Fruit fly (Drosophila melanogaster) whole organism, pupa: Measurements from ENCODE around the gene CG32320.

Experiments used
- CG13204 ChIP-seq: fragments of 200-800 bp; sonication (Bioruptor generic); optimal IDR thresholded peaks from 2 replicates; lab custom pipeline; 2018; ENCODE audit warnings: missing biosample characterization, mild to moderate bottlenecking, missing genetic modification characterization, moderate library complexity
- CG14655 ChIP-seq: fragments of 200-800 bp; sonication (Bioruptor generic); optimal IDR thresholded peaks from 3 replicates; lab custom pipeline; 2017; ENCODE audit warnings: mild to moderate bottlenecking, missing biosample characterization, missing genetic modification reagents, missing genetic modification characterization
- CG32121 ChIP-seq: fragments of 200-800 bp; sonication (Bioruptor generic); IDR thresholded peaks from 2 replicates; pipeline ENCODE4 v1.3.6; 2022; ENCODE audit warnings: missing biosample characterization, missing genetic modification characterization
- CG4496 ChIP-seq: fragments of 200-800 bp; sonication (Bioruptor generic); IDR thresholded peaks from 3 replicates; pipeline ENCODE4 v1.3.6; 2022; ENCODE audit warnings: missing biosample characterization, missing genetic modification characterization
- CG8301 ChIP-seq: fragments of 200-800 bp; sonication (Bioruptor generic); optimal IDR thresholded peaks from 2 replicates; lab custom pipeline; 2018; ENCODE audit warnings: missing biosample characterization, mild to moderate bottlenecking, missing genetic modification characterization
- CG9948 ChIP-seq: fragments of 200-800 bp; sonication (Bioruptor generic); optimal IDR thresholded peaks from 2 replicates; lab custom pipeline; 2018; ENCODE audit warnings: missing biosample characterization, mild to moderate bottlenecking, missing genetic modification characterization, moderate library complexity
- D1 ChIP-seq: fragments of 200-800 bp; sonication (Bioruptor generic); optimal IDR thresholded peaks from 2 replicates; lab custom pipeline; 2018; ENCODE audit warnings: missing biosample characterization, mild to moderate bottlenecking, missing genetic modification characterization, moderate library complexity
- Ets98B ChIP-seq: fragments of 200-800 bp; sonication (Bioruptor generic); IDR thresholded peaks from 2 replicates; pipeline ENCODE4 v1.3.6; 2022; ENCODE audit warnings: missing biosample characterization, missing genetic modification characterization
- Pif1A ChIP-seq: fragments of 200-800 bp; sonication (Bioruptor generic); optimal IDR thresholded peaks from 3 replicates; lab custom pipeline; 2016; ENCODE audit warnings: missing biosample characterization, missing genetic modification characterization
- Snoo ChIP-seq: fragments of 200-800 bp; sonication (Bioruptor generic); optimal IDR thresholded peaks from 3 replicates; lab custom pipeline; 2017; ENCODE audit warnings: missing biosample characterization, mild to moderate bottlenecking, missing genetic modification characterization, inconsistent platforms
- fd96Ca ChIP-seq: fragments of 200-800 bp; sonication (Bioruptor generic); IDR thresholded peaks from 3 replicates; pipeline ENCODE4 v1.3.6; 2022; ENCODE audit warnings: missing biosample characterization, missing genetic modification characterization
- gl ChIP-seq: fragments of 200-800 bp; sonication (Bioruptor generic); optimal IDR thresholded peaks from 2 replicates; lab custom pipeline; 2018; ENCODE audit warnings: missing biosample characterization, mild to moderate bottlenecking, missing genetic modification characterization
- rn ChIP-seq: fragments of 200-800 bp; sonication (Bioruptor generic); IDR thresholded peaks from 2 replicates; pipeline ENCODE4 v1.3.6; 2022; ENCODE audit warnings: missing biosample characterization, missing genetic modification characterization

DNA sequence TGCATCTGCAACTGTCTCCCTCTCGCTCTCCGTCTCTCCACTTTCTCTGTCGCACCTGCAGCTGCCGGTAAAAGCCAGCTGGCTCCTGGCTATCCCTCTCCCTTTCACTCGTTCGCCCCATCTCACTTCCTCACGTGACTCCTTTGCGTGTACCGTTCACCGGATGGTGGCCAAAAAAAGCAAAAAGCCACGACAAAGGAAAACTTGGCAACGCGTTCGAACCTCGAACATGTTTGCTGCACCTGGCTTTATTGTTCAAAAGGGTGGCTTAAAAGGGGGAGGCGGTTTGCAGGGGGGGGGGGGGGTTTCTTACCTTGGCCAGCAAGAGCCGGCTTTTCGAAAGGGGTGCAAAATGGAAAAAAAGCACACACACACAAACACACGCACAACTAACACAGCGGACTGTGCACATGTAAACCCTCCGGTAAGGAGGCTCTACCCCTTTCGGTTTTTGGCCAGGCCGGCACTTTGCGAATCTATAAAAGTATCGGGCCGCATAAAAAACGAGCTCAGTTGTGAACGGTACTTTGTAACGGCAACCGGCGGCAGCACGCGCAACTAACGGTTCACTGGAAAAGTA is 28.2 kb upstream of the CG32320 start, which contains the start of gene ru:
- TF ChIP-seq gl (tag; lab: Kevin White, UChicago) (no peak), CG13204 (peak; percentile 34), CG8301 (tag; lab: Kevin White, UChicago) (no peak), Snoo (tag; lab: Kevin White, UChicago) (no peak), Pif1A (no peak), CG4496 (peak; percentile 24; the same call in 1 of the 3 replicates), Ets98B (GFP tag; lab: Robert Waterston, UW) (no peak), CG14655 (no peak), D1 (tag; lab: Kevin White, UChicago) (no peak), fd96Ca (no peak), rn (GFP tag; lab: Robert Waterston, UW) (no peak), CG32121 (no peak), CG9948 (no peak)
